Worm (Caenorhabditis elegans): ENCODE data around the gene apm-3.
A peak's percentile ranks its signal among the peaks of the same experiment; 100 is the strongest.

The apm-3 gene

DNA sequence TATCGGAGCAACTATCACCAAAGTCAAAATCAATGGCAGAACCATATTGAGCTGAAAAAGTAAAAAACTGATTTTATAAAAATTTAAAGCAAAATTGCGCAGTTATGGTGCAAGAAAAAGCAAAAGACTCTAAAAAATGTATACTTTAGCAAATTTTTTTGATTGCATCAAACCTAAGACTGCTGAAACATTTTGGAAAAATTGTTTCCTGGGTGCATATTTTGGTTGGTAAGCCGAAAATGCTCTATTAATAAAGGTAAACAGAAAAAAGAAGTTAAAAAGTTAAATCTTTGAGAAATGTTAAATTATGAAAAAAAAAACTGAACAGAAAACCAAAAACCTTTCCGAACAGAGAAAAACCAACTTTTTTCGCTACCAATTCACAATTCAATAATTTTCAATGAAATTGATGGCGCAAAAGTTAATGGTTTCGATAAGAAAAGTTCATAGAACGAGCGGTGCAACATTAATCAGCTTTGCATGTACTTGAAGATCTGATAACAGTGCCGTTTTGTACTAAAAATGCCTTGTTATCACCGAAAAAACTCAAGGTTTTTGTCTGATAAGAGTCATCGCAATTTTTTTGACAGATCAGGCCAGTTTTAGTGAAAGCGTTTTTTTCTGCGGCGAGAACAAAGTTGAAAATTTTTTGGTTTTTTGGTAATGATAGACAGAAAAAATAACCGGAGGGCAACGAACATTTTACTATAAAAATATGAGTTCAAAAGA is 23.3 kb downstream of the apm-3 start, which contains the start of gene abhd-3.2 (continued):
- no peak for TF ChIP-seq ceh-44 (GFP tag; IDR thresholded peaks at IDR 0.05)
- peak; percentile 99 for TF ChIP-seq pqm-1 (tag; optimal IDR thresholded peaks at IDR 0.05)
- peak; percentile 61 for TF ChIP-seq nhr-102 (tag; optimal IDR thresholded peaks at IDR 0.05)
- peak; percentile 74 for TF ChIP-seq nhr-6 (tag; optimal IDR thresholded peaks at IDR 0.05)
- TF ChIP-seq nhr-41 (GFP tag; IDR thresholded peaks at IDR 0.05), result 0 out of 2 replicates have a peak, but pooled peaks have one; percentile 46
- peak; percentile 97 for TF ChIP-seq tra-1 (GFP tag; IDR thresholded peaks at IDR 0.05)
- TF ChIP-seq mep-1 (tag; optimal IDR thresholded peaks at IDR 0.05), result peak; percentile 65
- peak; percentile 93 for TF ChIP-seq hlh-11 (tag; optimal IDR thresholded peaks at IDR 0.05)
- TF ChIP-seq arid-1 (GFP tag; conservative IDR thresholded peaks at IDR 0.05), result no peak
- peak; percentile 50 for TF ChIP-seq T20F7.1 (GFP tag; optimal IDR thresholded peaks at IDR 0.05)
- 0 out of 2 replicates have a peak, but pooled peaks have one; percentile 10 for TF ChIP-seq lin-38 (GFP tag; IDR thresholded peaks at IDR 0.05)
- TF ChIP-seq daf-12 (tag; optimal IDR thresholded peaks at IDR 0.05), result no peak
- TF ChIP-seq F26F4.8 (GFP tag; conservative IDR thresholded peaks at IDR 0.05), result no peak
- TF ChIP-seq gei-8 (GFP tag; optimal IDR thresholded peaks at IDR 0.05), result peak; percentile 24
- TF ChIP-seq snpc-1.2 (GFP tag; IDR thresholded peaks at IDR 0.05), result no peak
- peak; percentile 33 for TF ChIP-seq cey-2 (tag; optimal IDR thresholded peaks at IDR 0.05; ENCODE audit: borderline replicate concordance, insufficient read depth)
- no peak for TF ChIP-seq zip-11 (GFP tag; IDR thresholded peaks at IDR 0.05)
- 0 out of 2 replicates have a peak, but pooled peaks have one; percentile 23 for TF ChIP-seq nhr-42 (GFP tag; IDR thresholded peaks at IDR 0.05)
- TF ChIP-seq lin-1 (GFP tag; IDR thresholded peaks at IDR 0.05), result peak; percentile 79; the same call in 1 of the 2 replicates
- TF ChIP-seq nhr-48 (tag; optimal IDR thresholded peaks at IDR 0.05), result peak; percentile 86
- peak; percentile 98 for TF ChIP-seq php-3 (GFP tag; IDR thresholded peaks at IDR 0.05)

DNA sequence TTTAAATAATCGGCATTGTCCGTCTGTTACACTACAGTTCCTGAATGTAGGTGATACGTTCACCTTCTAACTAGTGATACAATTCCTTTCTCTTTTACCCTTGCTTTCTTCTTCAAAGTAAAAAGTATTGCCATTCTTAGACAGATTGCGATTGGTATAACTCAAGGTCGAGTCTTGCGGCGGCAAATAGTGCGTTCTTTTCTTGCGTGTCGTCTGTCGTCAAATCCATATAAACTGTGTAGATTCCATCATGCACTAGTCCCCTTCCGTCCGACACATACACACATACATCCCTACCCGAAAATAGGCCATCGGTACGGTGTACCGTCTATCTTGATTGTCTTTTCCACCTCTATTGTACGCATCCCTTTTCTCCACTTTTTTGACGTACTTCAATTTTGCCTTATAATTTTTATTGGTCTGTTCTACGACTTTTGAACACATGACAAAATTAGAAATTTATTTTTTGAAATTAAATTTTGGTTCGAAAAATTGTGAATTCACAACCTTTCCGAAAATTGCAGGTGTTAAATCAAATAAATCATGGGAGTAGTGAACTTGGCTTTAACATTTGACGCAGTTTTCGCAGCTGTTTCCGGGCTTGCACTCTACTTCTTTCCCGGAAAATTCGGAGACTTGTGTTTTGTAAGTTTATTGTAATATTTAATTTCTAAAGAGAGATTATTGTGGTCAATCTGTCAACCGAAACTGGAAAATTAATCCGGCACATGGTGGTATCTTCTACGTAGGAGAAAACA is 25.7 kb downstream of the apm-3 start, which contains the start of gene C44C1.1:
C44C1.1 (plus strand) TSS at position 525 of the 758 bp plus-strand sequence.
- TF ChIP-seq aly-2 (tag; optimal IDR thresholded peaks at IDR 0.05) (no peak), tra-1 (GFP tag; IDR thresholded peaks at IDR 0.05) (no peak), ztf-11 (tag; optimal IDR thresholded peaks at IDR 0.05) (no peak), sdz-12 (GFP tag; optimal IDR thresholded peaks at IDR 0.05) (no peak), dve-1 (tag; optimal IDR thresholded peaks at IDR 0.05; ENCODE audit: insufficient read depth) (no peak), F37D6.2 (tag; optimal IDR thresholded peaks at IDR 0.05) (no peak), ceh-82 (tag; optimal IDR thresholded peaks at IDR 0.05) (no peak), ZK337.2 (GFP tag; IDR thresholded peaks at IDR 0.05) (no peak), R02D3.7 (tag; optimal IDR thresholded peaks at IDR 0.05) (no peak), hmg-1.1 (GFP tag; IDR thresholded peaks at IDR 0.05) (no peak), skn-1 (tag; optimal IDR thresholded peaks at IDR 0.05) (no peak), dmd-8 (GFP tag; IDR thresholded peaks at IDR 0.05) (no peak), nhr-41 (GFP tag; IDR thresholded peaks at IDR 0.05) (no peak), nhr-48 (tag; optimal IDR thresholded peaks at IDR 0.05) (no peak), mxl-3 (GFP tag; optimal IDR thresholded peaks at IDR 0.05) (peak; percentile 10), snpc-4 (tag; optimal IDR thresholded peaks at IDR 0.05) (no peak), ceh-44 (GFP tag; IDR thresholded peaks at IDR 0.05) (no peak), mdt-29 (GFP tag; IDR thresholded peaks at IDR 0.05) (no peak), lin-29 (GFP tag; IDR thresholded peaks at IDR 0.05) (no peak), fos-1 (tag; optimal IDR thresholded peaks at IDR 0.05) (no peak), hlh-11 (tag; optimal IDR thresholded peaks at IDR 0.05) (peak; percentile 18), nhr-25 (tag; optimal IDR thresholded peaks at IDR 0.05; ENCODE audit: borderline replicate concordance, insufficient read depth) (no peak), mep-1 (tag; optimal IDR thresholded peaks at IDR 0.05) (no peak), aha-1 (tag) (peak; percentile 2), pha-4 (GFP tag; IDR thresholded peaks at IDR 0.05) (no peak), pha-4 (tag; optimal IDR thresholded peaks at IDR 0.05) (no peak), rbr-2 (tag; optimal IDR thresholded peaks at IDR 0.05) (no peak), mdl-1 (tag; optimal IDR thresholded peaks at IDR 0.05) (no peak), nhr-42 (GFP tag; IDR thresholded peaks at IDR 0.05) (no peak), F44E2.7 (GFP tag; IDR thresholded peaks at IDR 0.05) (no peak), Y48G9A.11 (GFP tag; IDR thresholded peaks at IDR 0.05) (no peak), ctbp-1 (GFP tag; IDR thresholded peaks at IDR 0.05) (no peak), dmd-6 (GFP tag; IDR thresholded peaks at IDR 0.05) (no peak)

All from whole organism, L4 larva.